Worm (Caenorhabditis elegans) whole organism, L1 larva: ENCODE data around the gene F46F5.15.

ENCODE experiments used
- C04F5.9 ChIP-seq: sonication (generic microtip); optimal IDR thresholded peaks from 2 replicates; lab custom pipeline; 2016; ENCODE audit warnings: missing genetic modification characterization, missing compliant biosample characterization
- F16B12.6 ChIP-seq: fragments of 150-350 bp; optimal IDR thresholded peaks from 2 replicates; lab custom pipeline; 2014; ENCODE audit warnings: missing biosample characterization, missing genetic modification characterization
- Y116A8C.19 ChIP-seq: sonication (generic microtip); optimal IDR thresholded peaks from 2 replicates; lab custom pipeline; 2016; ENCODE audit warnings: missing compliant biosample characterization, missing genetic modification characterization, borderline replicate concordance
- aha-1 ChIP-seq: fragments of 150-350 bp; optimal IDR thresholded peaks from 2 replicates; lab custom pipeline; 2014; ENCODE audit warnings: missing biosample characterization, missing genetic modification characterization
- ama-1 ChIP-seq: fragments of 150-350 bp; optimal IDR thresholded peaks from 2 replicates; lab custom pipeline; 2014
- blmp-1 ChIP-seq: fragments of 150-350 bp; optimal IDR thresholded peaks from 2 replicates; lab custom pipeline; 2014; ENCODE audit warnings: missing biosample characterization, missing genetic modification characterization
- ceh-8 ChIP-seq: fragments of 200-800 bp; sonication (Bioruptor generic); optimal IDR thresholded peaks from 2 replicates; lab custom pipeline; 2018; ENCODE audit warnings: mild to moderate bottlenecking, missing genetic modification characterization, moderate library complexity, missing compliant biosample characterization
- ceh-82 ChIP-seq, 3 experiments: fragments of 150-350 bp in 1 of 3; sonication (generic microtip) in 2 of 3; optimal IDR thresholded peaks; 2 replicates each; lab custom pipeline; 2014 to 2017; ENCODE audit warnings: missing biosample characterization in 3 of 3, missing genetic modification characterization in 3 of 3
- ceh-90 ChIP-seq: sonication (generic microtip); optimal IDR thresholded peaks from 2 replicates; lab custom pipeline; 2016; ENCODE audit warnings: missing genetic modification characterization, missing compliant biosample characterization
- efl-1 ChIP-seq, 4 experiments: fragments of 150-350 bp; optimal IDR thresholded peaks in 3 of 4; peaks in 1 of 4; 1 replicate in 1 of 4; 2 replicates in 3 of 4; lab custom pipeline; 2014; ENCODE audit warnings: missing biosample characterization in 2 of 4, missing genetic modification characterization in 2 of 4, missing genetic modification reagents in 2 of 4
- egl-27 ChIP-seq, 2 experiments: fragments of 150-350 bp in 1 of 2; sonication (generic microtip); optimal IDR thresholded peaks; 3 replicates each; lab custom pipeline; 2017 to 2018; ENCODE audit warnings: missing biosample characterization in 2 of 2, missing genetic modification characterization in 2 of 2, missing genetic modification reagents in 2 of 2
- fkh-10 ChIP-seq: sonication (generic microtip); optimal IDR thresholded peaks from 2 replicates; lab custom pipeline; 2017; ENCODE audit warnings: missing biosample characterization, missing genetic modification reagents, missing genetic modification characterization
- fos-1 ChIP-seq: fragments of 150-350 bp; optimal IDR thresholded peaks from 2 replicates; lab custom pipeline; 2014; ENCODE audit warnings: missing biosample characterization, missing genetic modification characterization
- grh-1 ChIP-seq: fragments of 200-800 bp; sonication (Bioruptor generic); IDR thresholded peaks from 2 replicates; pipeline ENCODE4 v1.3.6; 2022; ENCODE audit warnings: missing genetic modification reagents, missing genetic modification characterization, missing compliant biosample characterization
- hlh-17 ChIP-seq: fragments of 200-800 bp; sonication (Bioruptor generic); optimal IDR thresholded peaks from 2 replicates; lab custom pipeline; 2018; ENCODE audit warnings: missing genetic modification characterization, mild to moderate bottlenecking, missing compliant biosample characterization, moderate library complexity, borderline replicate concordance
- hlh-4 ChIP-seq: sonication (generic microtip); optimal IDR thresholded peaks from 2 replicates; lab custom pipeline; 2016; ENCODE audit warnings: mild to moderate bottlenecking, missing genetic modification characterization, missing compliant biosample characterization
- irx-1 ChIP-seq: sonication (generic microtip); optimal IDR thresholded peaks from 2 replicates; lab custom pipeline; 2016; ENCODE audit warnings: missing genetic modification characterization, missing compliant biosample characterization
- isw-1 ChIP-seq: fragments of 200-800 bp; sonication (Bioruptor generic); IDR thresholded peaks from 2 replicates; pipeline ENCODE4 v1.3.6; 2022; ENCODE audit warnings: missing genetic modification characterization, missing compliant biosample characterization
- lin-13 ChIP-seq: fragments of 150-350 bp; optimal IDR thresholded peaks from 2 replicates; lab custom pipeline; 2014; ENCODE audit warnings: missing biosample characterization, missing genetic modification reagents, missing genetic modification characterization
- lin-14 ChIP-seq: fragments of 200-800 bp; sonication (Bioruptor generic); optimal IDR thresholded peaks from 2 replicates; lab custom pipeline; 2018; ENCODE audit warnings: mild to moderate bottlenecking, missing genetic modification characterization, moderate library complexity, missing compliant biosample characterization
- lin-15B ChIP-seq: fragments of 150-350 bp; sonication (generic microtip); optimal IDR thresholded peaks from 3 replicates; lab custom pipeline; 2014; ENCODE audit warnings: missing biosample characterization, missing genetic modification characterization
- lin-39 ChIP-seq: fragments of 150-350 bp; optimal IDR thresholded peaks from 2 replicates; lab custom pipeline; 2014; ENCODE audit warnings: missing biosample characterization, missing genetic modification reagents, missing genetic modification characterization
- mab-9 ChIP-seq: fragments of 200-800 bp; sonication (Bioruptor generic); IDR thresholded peaks from 2 replicates; pipeline ENCODE4 v1.3.6; 2022; ENCODE audit warnings: missing genetic modification reagents, missing genetic modification characterization, missing compliant biosample characterization
- mdl-1 ChIP-seq, 2 experiments: fragments of 150-350 bp; optimal IDR thresholded peaks; 2 replicates each; lab custom pipeline; 2014 to 2017; ENCODE audit warnings: missing biosample characterization in 2 of 2, missing genetic modification characterization in 2 of 2, inconsistent platforms in 1 of 2
- mef-2 ChIP-seq: fragments of 150-350 bp; optimal IDR thresholded peaks from 2 replicates; lab custom pipeline; 2014; ENCODE audit warnings: missing biosample characterization, missing genetic modification characterization
- mep-1 ChIP-seq: fragments of 150-350 bp; optimal IDR thresholded peaks from 2 replicates; lab custom pipeline; 2014; ENCODE audit warnings: missing biosample characterization, missing genetic modification characterization
- nhr-12 ChIP-seq: sonication (generic microtip); optimal IDR thresholded peaks from 2 replicates; lab custom pipeline; 2017; ENCODE audit warnings: missing biosample characterization, missing genetic modification characterization
- nhr-19 ChIP-seq: fragments of 200-800 bp; sonication (Bioruptor generic); conservative IDR thresholded peaks from 2 replicates; pipeline ENCODE4 v1.3.6; 2022; ENCODE audit warnings: missing genetic modification characterization, missing compliant biosample characterization
- nhr-20 ChIP-seq: sonication (generic microtip); optimal IDR thresholded peaks from 2 replicates; lab custom pipeline; 2016; ENCODE audit warnings: mild to moderate bottlenecking, missing genetic modification characterization, missing compliant biosample characterization
- nhr-237 ChIP-seq: fragments of 150-350 bp; optimal IDR thresholded peaks from 2 replicates; lab custom pipeline; 2014; ENCODE audit warnings: missing biosample characterization, missing genetic modification characterization
- nhr-71 ChIP-seq: sonication (generic microtip); optimal IDR thresholded peaks from 2 replicates; lab custom pipeline; 2016; ENCODE audit warnings: mild to moderate bottlenecking, missing genetic modification characterization, moderate library complexity, missing compliant biosample characterization
- nhr-76 ChIP-seq: sonication (generic microtip); optimal IDR thresholded peaks from 2 replicates; lab custom pipeline; 2017; ENCODE audit warnings: missing biosample characterization, missing genetic modification characterization
- nhr-77 ChIP-seq: fragments of 150-350 bp; optimal IDR thresholded peaks from 2 replicates; lab custom pipeline; 2014; ENCODE audit warnings: missing biosample characterization, missing genetic modification characterization
- nhr-85 ChIP-seq: sonication (generic microtip); peaks from one replicate; lab custom pipeline; 2016; ENCODE audit warnings: missing genetic modification characterization, inconsistent platforms, missing compliant biosample characterization
- nhr-90 ChIP-seq: sonication (generic microtip); optimal IDR thresholded peaks from 2 replicates; lab custom pipeline; 2016; ENCODE audit warnings: mild to moderate bottlenecking, missing genetic modification characterization, missing compliant biosample characterization; ENCODE audit not compliant: poor library complexity
- pax-3 ChIP-seq: fragments of 200-800 bp; sonication (Bioruptor generic); optimal IDR thresholded peaks from 2 replicates; lab custom pipeline; 2018; ENCODE audit warnings: mild to moderate bottlenecking, missing genetic modification characterization, moderate library complexity, missing compliant biosample characterization
- rnt-1 ChIP-seq: sonication (generic microtip); optimal IDR thresholded peaks from 2 replicates; lab custom pipeline; 2016; ENCODE audit warnings: mild to moderate bottlenecking, missing genetic modification characterization, moderate library complexity, missing compliant biosample characterization
- skn-1 ChIP-seq: fragments of 150-350 bp; optimal IDR thresholded peaks from 2 replicates; lab custom pipeline; 2014; ENCODE audit warnings: missing biosample characterization, missing genetic modification characterization
- snu-23 ChIP-seq: sonication (generic microtip); optimal IDR thresholded peaks from 2 replicates; lab custom pipeline; 2016; ENCODE audit warnings: missing genetic modification characterization, missing compliant biosample characterization
- sptf-1 ChIP-seq: fragments of 150-350 bp; optimal IDR thresholded peaks from 2 replicates; lab custom pipeline; 2014; ENCODE audit warnings: missing biosample characterization, missing genetic modification characterization
- sup-37 ChIP-seq: fragments of 200-800 bp; sonication (Bioruptor generic); optimal IDR thresholded peaks from 2 replicates; lab custom pipeline; 2018; ENCODE audit warnings: mild to moderate bottlenecking, missing genetic modification characterization, missing compliant biosample characterization
- swsn-7 ChIP-seq: sonication (generic microtip); optimal IDR thresholded peaks from 2 replicates; lab custom pipeline; 2016; ENCODE audit warnings: missing genetic modification characterization, missing compliant biosample characterization
- tbx-2 ChIP-seq: sonication (generic microtip); optimal IDR thresholded peaks from 2 replicates; lab custom pipeline; 2016; ENCODE audit warnings: missing genetic modification characterization, missing compliant biosample characterization
- tlp-1 ChIP-seq: fragments of 150-350 bp; optimal IDR thresholded peaks from 2 replicates; lab custom pipeline; 2014; ENCODE audit warnings: missing biosample characterization, missing genetic modification characterization
- unc-86 ChIP-seq: sonication (generic microtip); optimal IDR thresholded peaks from 2 replicates; lab custom pipeline; 2016; ENCODE audit warnings: missing genetic modification characterization, missing compliant biosample characterization
- vab-15 ChIP-seq: sonication (generic microtip); optimal IDR thresholded peaks from 2 replicates; lab custom pipeline; 2017; ENCODE audit warnings: missing genotype, mild to moderate bottlenecking, missing genetic modification characterization, missing compliant biosample characterization
- zag-1 ChIP-seq: fragments of 150-350 bp; optimal IDR thresholded peaks from 2 replicates; lab custom pipeline; 2014; ENCODE audit warnings: missing biosample characterization, missing genetic modification characterization
- ztf-4 ChIP-seq: fragments of 150-350 bp; optimal IDR thresholded peaks from 2 replicates; lab custom pipeline; 2014; ENCODE audit warnings: missing biosample characterization, missing genetic modification characterization

The F46F5.15 gene

ce11 chrII:754971-755370 is 33.3 kb upstream of the F46F5.15 start:
- TF ChIP-seq tbx-2, result no peak
- no peak for TF ChIP-seq nhr-12 (tag; lab: Kevin White, UChicago)
- no peak for TF ChIP-seq mab-9
- no peak for TF ChIP-seq lin-13
- TF ChIP-seq, all 84 proteins: peak for 0

- TF ChIP-seq lin-39 (tag; lab: Kevin White, UChicago) (no peak), vab-15 (no peak), sup-37 (GFP tag; lab: Kevin White, UChicago) (no peak)
Measured at ce11 chrII:756161-756560, 32.1 kb upstream of the F46F5.15 start.

- no peak for TF ChIP-seq rnt-1 (tag; lab: Kevin White, UChicago)
Measured at ce11 chrII:757224-757623, 31.0 kb upstream of the F46F5.15 start.

ce11 chrII:759788-760187 is 28.5 kb upstream of the F46F5.15 start:
- TF ChIP-seq C04F5.9 (tag; lab: Kevin White, UChicago) (no peak), ceh-90 (no peak), nhr-77 (no peak), ceh-8 (GFP tag; lab: Kevin White, UChicago) (no peak), mep-1 (peak; percentile 33), hlh-17 (no peak), swsn-7 (tag; lab: Kevin White, UChicago) (peak; percentile 41), tbx-2 (peak; percentile 27), blmp-1 (tag; lab: Kevin White, UChicago) (no peak), nhr-90 (tag; lab: Kevin White, UChicago) (no peak), efl-1 (optimal IDR thresholded peaks at IDR 0.05; lab: Kevin White, UChicago) (peak; percentile 33 to 35), efl-1 (GFP tag; optimal IDR thresholded peaks at IDR 0.05 in 1 of 2; lab: Kevin White, UChicago) (peak in 1 of 2 experiments; percentile 81), hlh-4 (no peak), tlp-1 (tag; lab: Kevin White, UChicago) (no peak), F16B12.6 (no peak), sptf-1 (tag; lab: Kevin White, UChicago) (no peak), nhr-19 (no peak; the same call in 1 of the 2 replicates), lin-14 (GFP tag; lab: Kevin White, UChicago) (peak; percentile 85), nhr-76 (no peak), aha-1 (tag; lab: Kevin White, UChicago) (no peak), nhr-20 (tag; lab: Kevin White, UChicago) (no peak), ztf-4 (tag; lab: Kevin White, UChicago) (no peak), lin-39 (tag; lab: Kevin White, UChicago) (no peak), skn-1 (peak; percentile 45), Y116A8C.19 (tag; lab: Kevin White, UChicago) (no peak), mab-9 (0 out of 2 replicates have a peak, but pooled peaks have one; percentile 42), mef-2 (tag; lab: Kevin White, UChicago) (no peak), zag-1 (tag; lab: Kevin White, UChicago) (peak; percentile 60), mdl-1 (tag; optimal IDR thresholded peaks at IDR 0.05; lab: Kevin White, UChicago) (no peak), isw-1 (GFP tag; lab: Robert Waterston, UW) (no peak; the same call in 1 of the 2 replicates), nhr-71 (tag; lab: Kevin White, UChicago) (peak; percentile 68), fos-1 (tag; lab: Kevin White, UChicago) (peak; percentile 12), irx-1 (tag; lab: Kevin White, UChicago) (no peak), snu-23 (GFP tag; lab: Kevin White, UChicago) (peak; percentile 54), ceh-82 (tag; optimal IDR thresholded peaks at IDR 0.05; lab: Kevin White, UChicago) (peak; percentile 36 to 60 (median 60)), egl-27 (tag; optimal IDR thresholded peaks at IDR 0.05; lab: Kevin White, UChicago) (no peak), fkh-10 (GFP tag; lab: Kevin White, UChicago) (peak; percentile 61), nhr-85 (tag; lab: Kevin White, UChicago) (no peak), nhr-237 (tag; lab: Kevin White, UChicago) (no peak), pax-3 (tag; lab: Kevin White, UChicago) (no peak), rnt-1 (tag; lab: Kevin White, UChicago) (peak; percentile 28), lin-15B (tag; lab: Kevin White, UChicago) (no peak), grh-1 (GFP tag; lab: Robert Waterston, UW) (no peak), unc-86 (tag; lab: Kevin White, UChicago) (peak; percentile 35), ama-1 (lab: Kevin White, UChicago) (no peak)
